Worm (Caenorhabditis elegans) whole organism, early embryonic: ENCODE data around the gene hsp-3.

Experiments used
- B0310.2 ChIP-seq: sonication (generic microtip); optimal IDR thresholded peaks from 2 replicates; lab custom pipeline; 2016; ENCODE audit warnings: mild to moderate bottlenecking, missing genetic modification characterization, missing compliant biosample characterization
- hnd-1 ChIP-seq: sonication (generic microtip); optimal IDR thresholded peaks from 2 replicates; lab custom pipeline; 2016; ENCODE audit warnings: missing genetic modification characterization, missing compliant biosample characterization

DNA sequence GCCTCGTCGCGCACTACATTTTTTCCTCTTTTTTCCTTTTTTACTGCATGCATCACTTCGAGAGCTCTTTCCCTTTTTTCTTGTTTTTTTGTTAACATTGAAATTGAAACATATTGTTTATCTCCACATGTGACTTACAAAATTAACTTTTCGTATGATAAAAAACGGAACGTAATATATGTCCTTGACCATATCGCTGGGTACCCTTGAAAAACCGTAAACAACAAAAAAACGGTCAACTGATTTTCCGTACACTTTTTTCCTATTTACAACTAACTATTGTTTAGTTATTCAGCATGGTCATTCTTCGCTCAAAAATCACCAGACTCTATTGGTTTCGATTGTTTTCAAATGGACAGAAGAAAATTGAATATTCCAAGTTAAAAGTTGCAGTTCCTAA is 30.1 kb upstream of the hsp-3 start, which contains the start of gene nnt-1:
- no peak for TF ChIP-seq B0310.2 (tag; lab: Kevin White, UChicago)
- no peak for TF ChIP-seq hnd-1 (tag; lab: Kevin White, UChicago)
